Fruit fly (Drosophila melanogaster) Kc167 (cell line): ENCODE measurements around the gene BicD.

Experiments used
- Myc ChIP-seq: fragments of >200 bp; optimal IDR thresholded peaks from 2 replicates; lab custom pipeline; 2017; ENCODE audit warnings: missing external identifiers
- h ChIP-seq: fragments of >200 bp; optimal IDR thresholded peaks from 3 replicates; lab custom pipeline; 2018; ENCODE audit warnings: missing external identifiers
- insv ChIP-seq: fragments of >200 bp; optimal IDR thresholded peaks from 3 replicates; lab custom pipeline; 2018; ENCODE audit warnings: missing external identifiers
- psq ChIP-seq: fragments of >200 bp; optimal IDR thresholded peaks from 2 replicates; lab custom pipeline; 2017; ENCODE audit warnings: missing external identifiers
- ttk ChIP-seq: sonication (Bioruptor generic); optimal IDR thresholded peaks from 2 replicates; lab custom pipeline; 2017; ENCODE audit warnings: missing external identifiers

DNA sequence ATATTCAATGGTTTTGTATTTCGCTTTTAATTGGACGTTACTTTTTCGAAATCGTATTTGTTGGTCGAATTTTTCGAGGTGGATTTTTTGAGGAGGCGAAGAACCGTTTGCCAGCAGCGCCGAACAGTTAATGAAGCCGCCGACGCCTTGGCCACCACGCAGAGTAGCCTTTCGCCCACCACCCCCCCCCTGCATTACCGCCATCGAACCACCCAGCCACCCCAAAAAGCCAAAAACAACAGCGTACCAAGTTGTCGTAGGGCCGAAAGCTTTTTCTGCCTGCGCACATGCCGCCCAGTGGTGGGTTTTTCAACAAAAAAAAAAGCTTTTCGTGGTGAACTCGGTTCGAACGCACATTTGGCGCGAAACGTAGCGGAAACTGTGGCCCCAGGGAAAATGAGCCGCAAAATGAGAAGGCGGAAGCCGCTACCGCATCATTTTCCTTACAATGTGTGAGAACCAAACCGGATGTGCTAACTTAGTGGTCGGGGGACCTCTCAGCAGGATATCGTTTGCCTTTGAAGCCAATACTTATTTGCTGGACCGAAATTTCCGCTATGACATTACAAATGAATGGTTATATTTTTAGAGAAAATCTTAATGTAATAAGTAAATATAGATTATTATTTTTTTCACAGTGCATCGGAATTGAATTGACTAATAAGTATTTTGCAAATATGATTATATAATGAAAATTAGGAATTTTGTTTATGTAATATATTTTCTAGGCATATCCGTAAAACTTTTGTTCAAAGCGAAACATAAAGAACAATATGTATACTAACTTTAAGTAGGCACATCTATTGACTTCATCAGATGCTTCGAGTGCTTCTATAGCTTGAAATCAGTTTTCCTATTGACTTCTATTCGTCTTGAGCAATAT is 39.7 kb downstream of the BicD start, which contains the start of the genes Dif and CG5043:
- no peak for TF ChIP-seq insv
- TF ChIP-seq ttk, result no peak
- TF ChIP-seq Myc (lab: Kevin White, UChicago), result no peak
- TF ChIP-seq psq (lab: Kevin White, UChicago), result no peak
- TF ChIP-seq h (lab: Kevin White, UChicago), result no peak
